Worm (Caenorhabditis elegans): ENCODE measurements around the gene C13A2.7.

DNA sequence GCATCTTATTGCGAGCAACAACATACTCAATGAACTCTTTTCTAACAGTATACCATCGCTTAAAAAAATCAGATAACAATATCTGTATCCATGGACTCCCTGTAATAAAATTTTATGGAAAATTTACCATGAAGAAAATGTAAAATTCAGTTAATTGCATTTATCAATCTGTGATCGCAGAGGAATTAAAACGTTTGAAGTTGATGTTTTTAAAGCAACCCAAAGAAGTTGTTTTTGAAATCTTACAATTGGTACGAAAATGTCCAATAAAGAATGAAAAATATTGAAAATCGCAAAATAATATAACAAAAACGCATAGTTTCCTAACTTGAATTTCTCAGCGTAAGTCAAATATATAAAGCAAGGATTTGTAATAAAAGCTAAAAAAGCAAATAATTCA lies 31.1 kb downstream of the C13A2.7 start, which contains the start of gene srj-32:
- TF ChIP-seq him-1 (tag; optimal IDR thresholded peaks at IDR 0.05) (no peak), dao-5 (tag; optimal IDR thresholded peaks at IDR 0.05) (no peak), W03F9.2 (tag; optimal IDR thresholded peaks at IDR 0.05) (no peak)

Measured in whole organism, L4/young adult.